Worm (Caenorhabditis elegans) whole organism, early embryonic: ENCODE measurements around the gene F10A3.11.

ENCODE experiments used
- B0310.2 ChIP-seq: sonication (generic microtip); optimal IDR thresholded peaks from 2 replicates; lab custom pipeline; 2016; ENCODE audit warnings: mild to moderate bottlenecking, missing genetic modification characterization, missing compliant biosample characterization
- F13C5.2 ChIP-seq: sonication (generic microtip); optimal IDR thresholded peaks from 2 replicates; lab custom pipeline; 2017; ENCODE audit warnings: mild to moderate bottlenecking, missing genetic modification characterization, inconsistent platforms, missing compliant biosample characterization
- aly-1 ChIP-seq: sonication (generic microtip); optimal IDR thresholded peaks from 2 replicates; lab custom pipeline; 2016; ENCODE audit warnings: missing genetic modification characterization, missing compliant biosample characterization
- ama-1 ChIP-seq: fragments of 150-350 bp; optimal IDR thresholded peaks from 2 replicates; lab custom pipeline; 2014
- ceh-13 ChIP-seq: fragments of 200-800 bp; sonication (Bioruptor generic); optimal IDR thresholded peaks from 2 replicates; lab custom pipeline; 2018; ENCODE audit warnings: mild to moderate bottlenecking, missing genetic modification characterization, missing compliant biosample characterization
- ceh-36 ChIP-seq: sonication (generic microtip); optimal IDR thresholded peaks from 2 replicates; lab custom pipeline; 2016; ENCODE audit warnings: missing genetic modification characterization, inconsistent platforms, missing compliant biosample characterization
- ets-7 ChIP-seq: sonication (generic microtip); optimal IDR thresholded peaks from 2 replicates; lab custom pipeline; 2016; ENCODE audit warnings: missing genotype, missing genetic modification characterization, missing compliant biosample characterization
- flt-1 ChIP-seq: fragments of 200-800 bp; sonication (Bioruptor generic); IDR thresholded peaks from 2 replicates; pipeline ENCODE4 v1.3.6; 2022; ENCODE audit warnings: missing genetic modification characterization, missing compliant biosample characterization
- hmbx-1 ChIP-seq: sonication (generic microtip); optimal IDR thresholded peaks from 2 replicates; lab custom pipeline; 2016; ENCODE audit warnings: mild to moderate bottlenecking, missing genetic modification characterization, missing compliant biosample characterization
- hmg-4 ChIP-seq: fragments of 200-800 bp; sonication (Bioruptor generic); optimal IDR thresholded peaks from 2 replicates; lab custom pipeline; 2018; ENCODE audit warnings: mild to moderate bottlenecking, missing genetic modification characterization, missing compliant biosample characterization
- hnd-1 ChIP-seq: sonication (generic microtip); optimal IDR thresholded peaks from 2 replicates; lab custom pipeline; 2016; ENCODE audit warnings: missing genetic modification characterization, missing compliant biosample characterization
- pes-1 ChIP-seq: fragments of 200-800 bp; sonication (Bioruptor generic); IDR thresholded peaks from 2 replicates; pipeline ENCODE4 v1.3.6; 2022; ENCODE audit warnings: missing genetic modification reagents, missing genetic modification characterization, missing compliant biosample characterization
- scrt-1 ChIP-seq: fragments of 200-800 bp; sonication (Bioruptor generic); IDR thresholded peaks from 2 replicates; pipeline ENCODE4 v1.3.6; 2022; ENCODE audit warnings: missing genetic modification characterization, missing compliant biosample characterization
- sea-1 ChIP-seq: fragments of 200-800 bp; sonication (Bioruptor generic); conservative IDR thresholded peaks from 2 replicates; pipeline ENCODE4 v1.3.6; 2022; ENCODE audit warnings: missing genetic modification characterization, missing compliant biosample characterization
- tbx-11 ChIP-seq: fragments of 200-800 bp; sonication (Bioruptor generic); IDR thresholded peaks from 2 replicates; pipeline ENCODE4 v1.3.6; 2022; ENCODE audit warnings: missing genetic modification characterization, missing compliant biosample characterization
- tbx-37 ChIP-seq: fragments of 200-800 bp; sonication (Bioruptor generic); conservative IDR thresholded peaks from 2 replicates; pipeline ENCODE4 v1.3.6; 2022; ENCODE audit warnings: missing genetic modification reagents, missing genetic modification characterization, missing compliant biosample characterization
- tra-4 ChIP-seq: sonication (generic microtip); optimal IDR thresholded peaks from 2 replicates; lab custom pipeline; 2017; ENCODE audit warnings: missing genetic modification characterization, missing compliant biosample characterization

Gene F10A3.11

ce11 chrV:16201730-16202129 is 39.2 kb downstream of the F10A3.11 start, which contains the start of gene F11A5.17:
TSS of gene F11A5.17 (plus strand) at chrV:16202030.
- TF ChIP-seq aly-1 (tag; lab: Kevin White, UChicago): no peak
- no peak for TF ChIP-seq tbx-11 (GFP tag; lab: Robert Waterston, UW)
- no peak for TF ChIP-seq hmbx-1 (tag; lab: Kevin White, UChicago)
- TF ChIP-seq ets-7 (tag; lab: Kevin White, UChicago): no peak
- TF ChIP-seq F13C5.2: no peak
- TF ChIP-seq sea-1: no peak
- no peak for TF ChIP-seq ceh-36 (tag; lab: Kevin White, UChicago)
- no peak for TF ChIP-seq tbx-37 (GFP tag; lab: Robert Waterston, UW)
- no peak for TF ChIP-seq tra-4 (tag; lab: Kevin White, UChicago)
- no peak for TF ChIP-seq flt-1 (GFP tag; lab: Robert Waterston, UW)
- TF ChIP-seq scrt-1: no peak

ce11 chrV:16202618-16203017 is 40.1 kb downstream of the F10A3.11 start, which contains the start of gene F11A5.18:
TSS of gene F11A5.18 (plus strand) at chrV:16202918.
- no peak for TF ChIP-seq tbx-37 (GFP tag; lab: Robert Waterston, UW)
- TF ChIP-seq tbx-11 (GFP tag; lab: Robert Waterston, UW): no peak
- TF ChIP-seq flt-1 (GFP tag; lab: Robert Waterston, UW): no peak
- no peak for TF ChIP-seq hmg-4 (GFP tag; lab: Kevin White, UChicago)
- no peak for TF ChIP-seq ceh-13
- TF ChIP-seq aly-1 (tag; lab: Kevin White, UChicago): no peak
- no peak for TF ChIP-seq hnd-1 (tag; lab: Kevin White, UChicago)
- no peak for TF ChIP-seq ets-7 (tag; lab: Kevin White, UChicago)
- TF ChIP-seq tra-4 (tag; lab: Kevin White, UChicago): no peak
- TF ChIP-seq ama-1 (lab: Kevin White, UChicago): no peak
- TF ChIP-seq hmbx-1 (tag; lab: Kevin White, UChicago): no peak
- TF ChIP-seq pes-1 (GFP tag; lab: Robert Waterston, UW): no peak
- no peak for TF ChIP-seq F13C5.2
- no peak for TF ChIP-seq ceh-36 (tag; lab: Kevin White, UChicago)
- TF ChIP-seq B0310.2 (tag; lab: Kevin White, UChicago): no peak
- TF ChIP-seq sea-1: no peak

- TF ChIP-seq sea-1 (no peak), tra-4 (tag; lab: Kevin White, UChicago) (no peak), F13C5.2 (no peak), flt-1 (GFP tag; lab: Robert Waterston, UW) (no peak), pes-1 (GFP tag; lab: Robert Waterston, UW) (no peak), tbx-11 (GFP tag; lab: Robert Waterston, UW) (no peak), ceh-13 (no peak), hmg-4 (GFP tag; lab: Kevin White, UChicago) (no peak), ama-1 (lab: Kevin White, UChicago) (no peak), ets-7 (tag; lab: Kevin White, UChicago) (no peak), B0310.2 (tag; lab: Kevin White, UChicago) (no peak), ceh-36 (tag; lab: Kevin White, UChicago) (no peak), scrt-1 (no peak), aly-1 (tag; lab: Kevin White, UChicago) (no peak), hmbx-1 (tag; lab: Kevin White, UChicago) (no peak), hnd-1 (tag; lab: Kevin White, UChicago) (no peak)
Measured at ce11 chrV:16204888-16205287, 42.4 kb downstream of the F10A3.11 start, which contains the start of gene irld-26. TSS of gene irld-26 (plus strand) at chrV:16205188.

ce11 chrV:16209837-16210236 is 47.4 kb downstream of the F10A3.11 start, which contains the start of gene oac-15:
TSS of gene oac-15 (minus strand) at chrV:16209937.
- TF ChIP-seq scrt-1 (no peak), F13C5.2 (no peak), B0310.2 (tag; lab: Kevin White, UChicago) (no peak), hmg-4 (GFP tag; lab: Kevin White, UChicago) (no peak), hmbx-1 (tag; lab: Kevin White, UChicago) (no peak), hnd-1 (tag; lab: Kevin White, UChicago) (no peak), sea-1 (no peak), tbx-11 (GFP tag; lab: Robert Waterston, UW) (no peak), aly-1 (tag; lab: Kevin White, UChicago) (no peak), ama-1 (lab: Kevin White, UChicago) (no peak), tra-4 (tag; lab: Kevin White, UChicago) (no peak), flt-1 (GFP tag; lab: Robert Waterston, UW) (no peak), ceh-36 (tag; lab: Kevin White, UChicago) (no peak), ceh-13 (no peak), ets-7 (tag; lab: Kevin White, UChicago) (no peak)

ce11 chrV:16210257-16211002 is 47.9 kb downstream of the F10A3.11 start, which contains the start of gene F11A5.16:
TSS of gene F11A5.16 (plus strand) at chrV:16210952.
- TF ChIP-seq tbx-37 (GFP tag; lab: Robert Waterston, UW): no peak
- TF ChIP-seq tra-4 (tag; lab: Kevin White, UChicago): no peak
- no peak for TF ChIP-seq sea-1
- TF ChIP-seq pes-1 (GFP tag; lab: Robert Waterston, UW): no peak
- TF ChIP-seq F13C5.2: no peak
- TF ChIP-seq scrt-1: no peak
- TF ChIP-seq ceh-36 (tag; lab: Kevin White, UChicago): no peak
- TF ChIP-seq ets-7 (tag; lab: Kevin White, UChicago): no peak
- TF ChIP-seq aly-1 (tag; lab: Kevin White, UChicago): no peak
- TF ChIP-seq hmbx-1 (tag; lab: Kevin White, UChicago): no peak
- TF ChIP-seq B0310.2 (tag; lab: Kevin White, UChicago): no peak
- no peak for TF ChIP-seq tbx-11 (GFP tag; lab: Robert Waterston, UW)
- no peak for TF ChIP-seq ceh-13
- no peak for TF ChIP-seq ama-1 (lab: Kevin White, UChicago)
- TF ChIP-seq flt-1 (GFP tag; lab: Robert Waterston, UW): no peak
- no peak for TF ChIP-seq hnd-1 (tag; lab: Kevin White, UChicago)
- TF ChIP-seq hmg-4 (GFP tag; lab: Kevin White, UChicago): no peak

- TF ChIP-seq tbx-11 (GFP tag; lab: Robert Waterston, UW) (no peak), pes-1 (GFP tag; lab: Robert Waterston, UW) (no peak), scrt-1 (no peak), hnd-1 (tag; lab: Kevin White, UChicago) (no peak), tbx-37 (GFP tag; lab: Robert Waterston, UW) (no peak), ceh-36 (tag; lab: Kevin White, UChicago) (no peak), flt-1 (GFP tag; lab: Robert Waterston, UW) (no peak), ceh-13 (no peak), tra-4 (tag; lab: Kevin White, UChicago) (no peak), hmbx-1 (tag; lab: Kevin White, UChicago) (no peak), F13C5.2 (no peak), ets-7 (tag; lab: Kevin White, UChicago) (no peak), ama-1 (lab: Kevin White, UChicago) (no peak), sea-1 (no peak), aly-1 (tag; lab: Kevin White, UChicago) (no peak), hmg-4 (GFP tag; lab: Kevin White, UChicago) (no peak), B0310.2 (tag; lab: Kevin White, UChicago) (no peak)
Measured at ce11 chrV:16211713-16212112, 49.2 kb downstream of the F10A3.11 start.
